Fruit fly (Drosophila melanogaster): ENCODE results near the gene nkd.

nkd gene

DNA sequence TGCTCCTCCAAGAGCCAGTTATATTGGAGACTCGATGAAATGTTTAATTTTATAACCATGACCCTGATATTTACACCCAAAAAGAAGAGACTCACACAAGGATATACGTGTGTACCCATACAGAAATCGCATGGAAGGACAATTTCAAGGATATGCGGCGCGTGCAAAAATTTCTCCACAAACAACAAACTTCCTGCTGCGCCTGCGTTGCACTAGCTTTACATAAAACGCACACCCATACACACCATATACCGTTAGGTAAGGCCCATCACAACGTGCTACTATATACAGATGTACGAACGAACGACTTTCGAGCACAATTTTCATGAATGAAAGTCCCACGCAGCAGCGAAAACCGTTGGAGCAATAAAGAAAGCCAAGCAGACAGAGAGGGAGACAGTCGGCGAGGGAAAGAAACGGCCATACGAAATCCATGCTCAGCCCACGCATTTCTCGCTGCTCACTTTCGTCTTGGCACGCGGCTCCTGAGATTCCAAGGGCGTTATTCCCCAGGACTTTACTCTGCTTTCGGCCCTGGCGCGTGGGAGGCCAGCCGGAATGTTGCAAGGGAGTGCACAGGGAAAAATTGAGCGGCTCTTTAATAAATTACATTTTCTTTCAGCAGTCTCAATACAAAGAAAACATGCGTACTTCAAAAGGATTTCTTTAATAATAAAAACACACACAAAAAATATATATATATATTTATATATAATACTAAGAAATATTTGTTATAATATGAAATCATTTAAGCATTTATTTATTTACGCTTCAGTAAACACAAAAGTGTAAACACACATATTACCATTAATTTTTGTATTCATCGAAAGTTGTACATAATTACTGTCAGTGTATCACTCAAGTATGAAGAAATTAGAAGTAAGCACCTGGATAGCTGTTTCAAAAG lies 42.4 kb upstream of the nkd start (continued):
- TF ChIP-seq ci (GFP tag; IDR thresholded peaks at IDR 0.05) (peak; percentile 27; the same call in 1 of the 3 replicates), CG12299 (tag; optimal IDR thresholded peaks at IDR 0.05) (peak; percentile 19), tin (GFP tag; optimal IDR thresholded peaks at IDR 0.05) (no peak), Mrtf (GFP tag; IDR thresholded peaks at IDR 0.05) (no peak), dmrt99B (tag; optimal IDR thresholded peaks at IDR 0.05) (peak; percentile 59), lov (optimal IDR thresholded peaks at IDR 0.05) (no peak), lov (GFP tag; IDR thresholded peaks at IDR 0.05) (no peak), Atf-2 (GFP tag; optimal IDR thresholded peaks at IDR 0.05) (no peak), CG14710 (tag; optimal IDR thresholded peaks at IDR 0.05) (peak; percentile 35), Xrp1 (GFP tag; IDR thresholded peaks at IDR 0.05) (peak; percentile 28; the same call in 1 of the 2 replicates), H2.0 (GFP tag; IDR thresholded peaks at IDR 0.05) (no peak), Fer3 (tag; optimal IDR thresholded peaks at IDR 0.05) (peak; percentile 37), Med (GFP tag) (peak; percentile 81), Dip2 (GFP tag; IDR thresholded peaks at IDR 0.05) (no peak), zen (tag; optimal IDR thresholded peaks at IDR 0.05) (no peak), ind (GFP tag; optimal IDR thresholded peaks at IDR 0.05) (peak; percentile 27), mam (GFP tag; optimal IDR thresholded peaks at IDR 0.05) (no peak), Abd-B (GFP tag; optimal IDR thresholded peaks at IDR 0.05) (peak; percentile 32), wor (GFP tag; IDR thresholded peaks at IDR 0.05) (no peak), pan (optimal IDR thresholded peaks at IDR 0.05) (no peak), pan (GFP tag; optimal IDR thresholded peaks at IDR 0.05 in 1 of 2, IDR thresholded peaks at IDR 0.05 in 1 of 2) (peak in 1 of 2 experiments; percentile 44), prd (optimal IDR thresholded peaks at IDR 0.05) (no peak), prd (GFP tag; IDR thresholded peaks at IDR 0.05) (no peak), D19A (tag; optimal IDR thresholded peaks at IDR 0.05) (peak; percentile 16), CG2678 (tag; optimal IDR thresholded peaks at IDR 0.05) (peak; percentile 61), CG18599 (GFP tag; optimal IDR thresholded peaks at IDR 0.05) (peak; percentile 75), CG12391 (tag; optimal IDR thresholded peaks at IDR 0.05) (peak; percentile 49), trem (tag; optimal IDR thresholded peaks at IDR 0.05) (peak; percentile 17), seq (GFP tag; IDR thresholded peaks at IDR 0.05) (no peak), HHEX (GFP tag; optimal IDR thresholded peaks at IDR 0.05) (peak; percentile 36), Lpt (GFP tag; optimal IDR thresholded peaks at IDR 0.05) (no peak), esg (GFP tag; conservative IDR thresholded peaks at IDR 0.05) (peak; percentile 17; the same call in 1 of the 2 replicates), Ptx1 (GFP tag; IDR thresholded peaks at IDR 0.05) (peak; percentile 19; the same call in 1 of the 2 replicates), eve (GFP tag; optimal IDR thresholded peaks at IDR 0.05) (no peak), CG13894 (tag; optimal IDR thresholded peaks at IDR 0.05) (peak; percentile 88), sr (GFP tag; IDR thresholded peaks at IDR 0.05) (peak; percentile 90), B-H2 (GFP tag; optimal IDR thresholded peaks at IDR 0.05) (no peak), CG11695 (GFP tag; IDR thresholded peaks at IDR 0.05) (0 out of 3 replicates have a peak, but pooled peaks have one; percentile 18), sens-2 (GFP tag; IDR thresholded peaks at IDR 0.05) (no peak), dpn (GFP tag; optimal IDR thresholded peaks at IDR 0.05) (peak in 1 of 2 experiments; percentile 11), CG9609 (GFP tag; optimal IDR thresholded peaks at IDR 0.05) (no peak), dysf (GFP tag; IDR thresholded peaks at IDR 0.05) (0 out of 3 replicates have a peak, but pooled peaks have one; percentile 5), CG33557 (GFP tag; optimal IDR thresholded peaks at IDR 0.05) (no peak), CG15601 (tag; optimal IDR thresholded peaks at IDR 0.05) (peak; percentile 1), Meics (GFP tag; optimal IDR thresholded peaks at IDR 0.05) (peak; percentile 68), CG17186 (GFP tag; optimal IDR thresholded peaks at IDR 0.05) (no peak), fd3F (GFP tag; optimal IDR thresholded peaks at IDR 0.05) (peak; percentile 2), CG10267 (tag; optimal IDR thresholded peaks at IDR 0.05) (peak; percentile 46), gem (tag; optimal IDR thresholded peaks at IDR 0.05) (peak; percentile 77)
